Worm (Caenorhabditis elegans) whole organism, L3 larva: ENCODE results near the gene srh-88.

ENCODE experiments used
- R02D3.7 ChIP-seq: fragments of 150-350 bp; optimal IDR thresholded peaks from 2 replicates; lab custom pipeline; 2014; ENCODE audit warnings: missing biosample characterization, missing genetic modification characterization
- ZK546.5 ChIP-seq: sonication (generic microtip); optimal IDR thresholded peaks from 2 replicates; lab custom pipeline; 2017; ENCODE audit warnings: missing biosample characterization, missing genetic modification characterization
- ama-1 ChIP-seq: fragments of 150-350 bp; optimal IDR thresholded peaks from 2 replicates; lab custom pipeline; 2018
- ceh-28 ChIP-seq: fragments of 150-350 bp; optimal IDR thresholded peaks from 2 replicates; lab custom pipeline; 2014; ENCODE audit warnings: missing biosample characterization, missing genetic modification reagents, missing genetic modification characterization
- ceh-82 ChIP-seq: fragments of 150-350 bp; optimal IDR thresholded peaks from 2 replicates; lab custom pipeline; 2014; ENCODE audit warnings: missing biosample characterization, missing genetic modification characterization
- ceh-9 ChIP-seq: sonication (generic microtip); optimal IDR thresholded peaks from 2 replicates; lab custom pipeline; 2018; ENCODE audit warnings: missing biosample characterization, missing genetic modification characterization
- egl-27 ChIP-seq: sonication (generic microtip); optimal IDR thresholded peaks from 4 replicates; lab custom pipeline; 2017; ENCODE audit warnings: missing biosample characterization, missing genetic modification reagents, missing genetic modification characterization
- elt-1 ChIP-seq: fragments of 150-350 bp; optimal IDR thresholded peaks from 2 replicates; lab custom pipeline; 2014; ENCODE audit warnings: missing biosample characterization, missing genetic modification characterization
- elt-2 ChIP-seq: sonication (generic microtip); optimal IDR thresholded peaks from 2 replicates; lab custom pipeline; 2016; ENCODE audit warnings: missing genetic modification reagents, mild to moderate bottlenecking, missing genetic modification characterization, missing compliant biosample characterization
- eor-1 ChIP-seq, 2 experiments: fragments of 150-350 bp; optimal IDR thresholded peaks; 2 replicates each; lab custom pipeline; 2014 to 2018; ENCODE audit warnings: missing biosample characterization in 2 of 2, missing genetic modification characterization in 2 of 2
- fkh-10 ChIP-seq: sonication (generic microtip); optimal IDR thresholded peaks from 2 replicates; lab custom pipeline; 2017; ENCODE audit warnings: missing biosample characterization, missing genetic modification reagents, missing genetic modification characterization
- fkh-2 ChIP-seq: fragments of 150-350 bp; optimal IDR thresholded peaks from 2 replicates; lab custom pipeline; 2014; ENCODE audit warnings: missing biosample characterization, missing genetic modification reagents, missing genetic modification characterization
- fos-1 ChIP-seq: fragments of 150-350 bp; optimal IDR thresholded peaks from 2 replicates; lab custom pipeline; 2014; ENCODE audit warnings: missing biosample characterization, missing genetic modification characterization
- hmg-11 ChIP-seq: sonication (generic microtip); optimal IDR thresholded peaks from 2 replicates; lab custom pipeline; 2016; ENCODE audit warnings: missing genetic modification characterization, missing compliant biosample characterization
- jun-1 ChIP-seq: fragments of 150-350 bp; optimal IDR thresholded peaks from 2 replicates; lab custom pipeline; 2014; ENCODE audit warnings: missing biosample characterization, missing genetic modification reagents, missing genetic modification characterization
- lin-15B ChIP-seq: fragments of 150-350 bp; optimal IDR thresholded peaks from 2 replicates; lab custom pipeline; 2014; ENCODE audit warnings: missing biosample characterization, missing genetic modification characterization
- lin-39 ChIP-seq: fragments of 150-350 bp; optimal IDR thresholded peaks from 2 replicates; lab custom pipeline; 2018; ENCODE audit warnings: missing biosample characterization, missing genetic modification reagents, missing genetic modification characterization
- lsy-12 ChIP-seq: sonication (generic microtip); optimal IDR thresholded peaks from 2 replicates; lab custom pipeline; 2016; ENCODE audit warnings: mild to moderate bottlenecking, missing genetic modification characterization, missing compliant biosample characterization
- mdl-1 ChIP-seq: fragments of 150-350 bp; optimal IDR thresholded peaks from 2 replicates; lab custom pipeline; 2014; ENCODE audit warnings: missing biosample characterization, missing genetic modification characterization
- mml-1 ChIP-seq: fragments of 150-350 bp; sonication (generic microtip); optimal IDR thresholded peaks from 3 replicates; lab custom pipeline; 2014; ENCODE audit warnings: missing biosample characterization, missing genetic modification characterization
- nfya-1 ChIP-seq: sonication (generic microtip); optimal IDR thresholded peaks from 2 replicates; lab custom pipeline; 2017; ENCODE audit warnings: missing genetic modification characterization, mild to moderate bottlenecking, missing compliant biosample characterization, antibody characterized with exemption, moderate library complexity; ENCODE audit not compliant: insufficient read depth
- nhr-12 ChIP-seq: fragments of 150-350 bp; optimal IDR thresholded peaks from 2 replicates; lab custom pipeline; 2014; ENCODE audit warnings: missing biosample characterization, missing genetic modification characterization
- nhr-23 ChIP-seq: fragments of 150-350 bp; optimal IDR thresholded peaks from 2 replicates; lab custom pipeline; 2014; ENCODE audit warnings: missing biosample characterization, missing genetic modification reagents, missing genetic modification characterization
- nhr-237 ChIP-seq: fragments of 150-350 bp; optimal IDR thresholded peaks from 2 replicates; lab custom pipeline; 2014; ENCODE audit warnings: missing biosample characterization, missing genetic modification characterization
- nhr-28 ChIP-seq: fragments of 150-350 bp; optimal IDR thresholded peaks from 2 replicates; lab custom pipeline; 2014; ENCODE audit warnings: missing biosample characterization, missing genetic modification characterization
- nhr-43 ChIP-seq: sonication (generic microtip); optimal IDR thresholded peaks from 2 replicates; lab custom pipeline; 2016; ENCODE audit warnings: mild to moderate bottlenecking, missing genetic modification characterization, missing compliant biosample characterization; ENCODE audit not compliant: poor library complexity, severe bottlenecking
- nhr-67 ChIP-seq: fragments of 150-350 bp; optimal IDR thresholded peaks from 2 replicates; lab custom pipeline; 2014; ENCODE audit warnings: missing biosample characterization, missing genetic modification characterization
- nhr-76 ChIP-seq: fragments of 150-350 bp; sonication (generic microtip); optimal IDR thresholded peaks from 5 replicates; lab custom pipeline; 2014; ENCODE audit warnings: missing biosample characterization, missing genetic modification characterization
- nhr-77 ChIP-seq: fragments of 150-350 bp; optimal IDR thresholded peaks from 2 replicates; lab custom pipeline; 2014; ENCODE audit warnings: missing biosample characterization, missing genetic modification characterization
- pha-4 ChIP-seq: fragments of 150-350 bp; optimal IDR thresholded peaks from 2 replicates; lab custom pipeline; 2014; ENCODE audit warnings: missing biosample characterization, missing genetic modification reagents, missing genetic modification characterization
- pqm-1 ChIP-seq: fragments of 150-350 bp; optimal IDR thresholded peaks from 2 replicates; lab custom pipeline; 2017; ENCODE audit warnings: missing biosample characterization, missing genetic modification characterization, inconsistent platforms
- sea-2 ChIP-seq: fragments of 150-350 bp; sonication (generic microtip); optimal IDR thresholded peaks from 4 replicates; lab custom pipeline; 2014; ENCODE audit warnings: missing biosample characterization, missing genetic modification reagents, missing genetic modification characterization
- skn-1 ChIP-seq: fragments of 150-350 bp; optimal IDR thresholded peaks from 2 replicates; lab custom pipeline; 2014; ENCODE audit warnings: missing biosample characterization, missing genetic modification characterization
- snpc-4 ChIP-seq: fragments of 150-350 bp; optimal IDR thresholded peaks from 2 replicates; lab custom pipeline; 2014; ENCODE audit warnings: missing biosample characterization, missing genetic modification characterization
- tbx-2 ChIP-seq: sonication (generic microtip); optimal IDR thresholded peaks from 2 replicates; lab custom pipeline; 2016; ENCODE audit warnings: mild to moderate bottlenecking, missing genetic modification characterization, missing compliant biosample characterization
- unc-39 ChIP-seq: sonication (generic microtip); optimal IDR thresholded peaks from 4 replicates; lab custom pipeline; 2017; ENCODE audit warnings: missing biosample characterization, missing genetic modification characterization
- unc-62 ChIP-seq: fragments of 150-350 bp; sonication (generic microtip); optimal IDR thresholded peaks from 4 replicates; lab custom pipeline; 2014; ENCODE audit warnings: missing biosample characterization, missing genetic modification reagents, missing genetic modification characterization
- zag-1 ChIP-seq: fragments of 150-350 bp; optimal IDR thresholded peaks from 2 replicates; lab custom pipeline; 2014; ENCODE audit warnings: missing biosample characterization, missing genetic modification characterization
- ztf-11 ChIP-seq: fragments of 150-350 bp; optimal IDR thresholded peaks from 2 replicates; lab custom pipeline; 2014; ENCODE audit warnings: missing biosample characterization, missing genetic modification characterization

The srh-88 gene

ce11 chrV:2996105-2996504 is 31.4 kb upstream of the srh-88 start, which contains the start of gene srw-120:
Gene srw-120 (minus strand): TSS chrV:2996205.
- TF ChIP-seq egl-27 (tag; lab: Kevin White, UChicago) (no peak), zag-1 (tag; lab: Kevin White, UChicago) (no peak), lin-39 (tag; lab: Kevin White, UChicago) (no peak), elt-1 (no peak), unc-62 (GFP tag; lab: Kevin White, UChicago) (no peak), ceh-82 (tag; lab: Kevin White, UChicago) (no peak), lin-15B (tag; lab: Kevin White, UChicago) (no peak), nfya-1 (no peak), fos-1 (no peak)

- no peak for TF ChIP-seq nhr-237 (tag; lab: Kevin White, UChicago)
- no peak for TF ChIP-seq nhr-67
- TF ChIP-seq pha-4 (tag; lab: Kevin White, UChicago) = no peak
- TF ChIP-seq mdl-1 (tag; lab: Kevin White, UChicago) = no peak
- TF ChIP-seq ZK546.5 (tag; lab: Kevin White, UChicago) = no peak
- no peak for TF ChIP-seq fkh-2 (tag; lab: Kevin White, UChicago)
- no peak for TF ChIP-seq zag-1 (tag; lab: Kevin White, UChicago)
- no peak for TF ChIP-seq snpc-4
- no peak for TF ChIP-seq ama-1 (lab: Kevin White, UChicago)
- TF ChIP-seq hmg-11 = no peak
- TF ChIP-seq nhr-77 (tag; lab: Kevin White, UChicago) = no peak
- TF ChIP-seq nhr-12 (tag; lab: Kevin White, UChicago) = no peak
- no peak for TF ChIP-seq pqm-1 (tag; lab: Kevin White, UChicago)
- TF ChIP-seq ceh-9 = no peak
- no peak for TF ChIP-seq mml-1 (tag; lab: Kevin White, UChicago)
Observed at ce11 chrV:2993816-2994215, 29.1 kb upstream of the srh-88 start, which contains the start of gene srw-115. Gene srw-115 (minus strand): TSS chrV:2993916.

ce11 chrV:2992060-2992459 is 27.4 kb upstream of the srh-88 start:
- no peak for TF ChIP-seq nhr-23 (tag; lab: Kevin White, UChicago)

DNA sequence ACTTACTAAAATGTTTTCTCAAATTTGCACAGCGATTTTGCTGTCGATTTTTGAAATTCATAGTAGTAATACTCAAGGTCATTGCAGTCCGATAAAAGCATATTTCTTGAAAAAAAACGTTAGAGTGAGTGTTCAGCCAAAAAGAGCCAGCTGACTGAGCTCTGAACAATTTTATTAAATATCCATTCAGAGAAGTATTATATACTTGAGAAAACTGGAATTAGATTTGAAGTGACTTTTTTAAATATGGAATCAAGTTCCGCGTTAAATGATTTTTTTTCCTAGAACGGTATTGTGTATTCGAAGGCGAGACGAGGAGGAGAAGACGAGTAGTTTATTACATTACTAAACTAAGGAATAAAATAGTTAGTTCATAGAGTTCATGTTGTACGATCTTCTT is 26.8 kb upstream of the srh-88 start, which contains the start of gene srw-121:
Gene srw-121, minus strand, starts transcription at position 101 of the 400 bp plus-strand sequence.
- no peak for TF ChIP-seq fkh-10 (GFP tag; lab: Kevin White, UChicago)
- TF ChIP-seq mml-1 (tag; lab: Kevin White, UChicago) = no peak
- TF ChIP-seq zag-1 (tag; lab: Kevin White, UChicago) = no peak
- TF ChIP-seq nhr-67 = no peak
- no peak for TF ChIP-seq tbx-2
- TF ChIP-seq, all 47 proteins: peak for 0

DNA sequence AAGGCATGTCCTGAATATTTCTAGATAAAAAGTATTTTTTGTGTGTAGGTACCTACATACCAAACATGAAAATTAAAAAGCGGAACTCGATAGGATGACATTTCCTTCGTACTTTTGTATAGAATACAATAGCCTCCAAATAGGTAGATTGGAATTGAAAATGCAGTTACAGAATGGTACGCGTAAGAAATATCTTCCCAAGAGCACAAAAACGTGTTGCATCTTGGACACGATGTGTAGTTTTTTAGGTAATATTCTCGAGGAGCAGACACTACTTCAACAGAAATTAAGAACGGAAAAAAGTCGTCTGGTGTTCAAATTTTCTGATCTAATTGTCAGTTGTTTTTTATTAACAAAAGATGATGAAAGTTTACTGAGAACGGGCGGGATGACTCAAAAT is 22.7 kb upstream of the srh-88 start, which contains the start of gene srh-85:
Gene srh-85, minus strand, starts transcription at position 101 of the 400 bp plus-strand sequence.
- TF ChIP-seq hmg-11 = no peak
- TF ChIP-seq skn-1 (tag; lab: Kevin White, UChicago) = no peak
- no peak for TF ChIP-seq lsy-12 (tag; lab: Kevin White, UChicago)
- TF ChIP-seq nhr-28 = no peak
- TF ChIP-seq nhr-67 = no peak
- TF ChIP-seq fkh-10 (GFP tag; lab: Kevin White, UChicago) = no peak
- no peak for TF ChIP-seq unc-39
- no peak for TF ChIP-seq R02D3.7
- TF ChIP-seq nhr-23 (tag; lab: Kevin White, UChicago) = no peak
- no peak for TF ChIP-seq nhr-76 (tag; lab: Kevin White, UChicago)
- no peak for TF ChIP-seq elt-2 (tag; lab: Kevin White, UChicago)
- no peak for TF ChIP-seq zag-1 (tag; lab: Kevin White, UChicago)

DNA sequence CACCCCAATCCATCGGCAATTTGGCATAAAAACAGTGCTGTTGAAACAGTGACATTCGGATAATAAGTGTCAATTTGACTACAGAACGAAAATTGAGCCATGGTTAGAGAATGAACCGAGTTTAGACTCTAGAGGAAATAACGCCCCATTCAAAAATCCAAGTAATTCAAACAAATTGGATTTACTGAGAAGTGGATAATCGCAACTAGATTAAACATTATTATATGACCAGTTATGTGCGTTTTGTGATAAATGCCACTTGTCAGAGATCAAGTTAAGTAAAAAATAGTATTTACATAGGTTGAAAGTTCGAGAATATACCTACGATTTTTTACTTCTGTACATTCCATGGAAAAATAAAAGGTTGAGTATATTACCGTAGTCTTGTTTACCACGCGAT is 20.6 kb upstream of the srh-88 start, which contains the start of gene srw-139:
Gene srw-139, minus strand, starts transcription at position 101 of the 400 bp plus-strand sequence.
- no peak for TF ChIP-seq ZK546.5 (tag; lab: Kevin White, UChicago)
- TF ChIP-seq ceh-28 (tag; lab: Kevin White, UChicago) = no peak
- TF ChIP-seq mdl-1 (tag; lab: Kevin White, UChicago) = no peak
- no peak for TF ChIP-seq unc-39
- TF ChIP-seq lsy-12 (tag; lab: Kevin White, UChicago) = no peak
- no peak for TF ChIP-seq ztf-11 (tag; lab: Kevin White, UChicago)
- no peak for TF ChIP-seq jun-1
- TF ChIP-seq sea-2 (GFP tag; lab: Kevin White, UChicago) = no peak
- no peak for TF ChIP-seq egl-27 (tag; lab: Kevin White, UChicago)
- TF ChIP-seq nhr-43 (tag; lab: Kevin White, UChicago) = no peak
- TF ChIP-seq eor-1 (tag; optimal IDR thresholded peaks at IDR 0.05; lab: Kevin White, UChicago) = no peak
- no peak for TF ChIP-seq lin-15B (tag; lab: Kevin White, UChicago)
- no peak for TF ChIP-seq elt-1
- TF ChIP-seq nhr-237 (tag; lab: Kevin White, UChicago) = no peak
- TF ChIP-seq, all 47 proteins: peak for 0
